Worm (Caenorhabditis elegans) whole organism, mixed stage, embryonic: ENCODE measurements around the gene sri-34.

Experiments
- M03D4.4 ChIP-seq: sonication (generic microtip); optimal IDR thresholded peaks from 2 replicates; lab custom pipeline; 2017; ENCODE audit warnings: mild to moderate bottlenecking, missing genetic modification characterization, missing compliant biosample characterization
- bed-3 ChIP-seq: fragments of 200-800 bp; sonication (Bioruptor generic); optimal IDR thresholded peaks from 3 replicates; lab custom pipeline; 2018; ENCODE audit warnings: mild to moderate bottlenecking, missing genetic modification characterization, moderate library complexity, missing compliant biosample characterization
- blmp-1 ChIP-seq: fragments of 150-350 bp; optimal IDR thresholded peaks from 2 replicates; lab custom pipeline; 2014; ENCODE audit warnings: missing biosample characterization, missing genetic modification characterization
- ceh-39 ChIP-seq: fragments of 150-350 bp; optimal IDR thresholded peaks from 2 replicates; lab custom pipeline; 2014; ENCODE audit warnings: missing biosample characterization, missing genetic modification characterization
- ceh-43 ChIP-seq: fragments of 200-800 bp; sonication (Bioruptor generic); optimal IDR thresholded peaks from 2 replicates; lab custom pipeline; 2018; ENCODE audit warnings: mild to moderate bottlenecking, missing genetic modification characterization, moderate library complexity, missing compliant biosample characterization
- ceh-83 ChIP-seq: fragments of 200-800 bp; sonication (Bioruptor generic); optimal IDR thresholded peaks from 2 replicates; lab custom pipeline; 2018; ENCODE audit warnings: mild to moderate bottlenecking, missing genetic modification characterization, missing compliant biosample characterization
- ces-1 ChIP-seq: fragments of 150-350 bp; optimal IDR thresholded peaks from 2 replicates; lab custom pipeline; 2014; ENCODE audit warnings: missing biosample characterization, missing genetic modification reagents, missing genetic modification characterization
- cnd-1 ChIP-seq: fragments of 200-800 bp; sonication (Bioruptor generic); optimal IDR thresholded peaks from 2 replicates; lab custom pipeline; 2018; ENCODE audit warnings: mild to moderate bottlenecking, missing genetic modification characterization, missing compliant biosample characterization
- drap-1 ChIP-seq: fragments of 200-800 bp; sonication (Bioruptor generic); optimal IDR thresholded peaks from 3 replicates; lab custom pipeline; 2018; ENCODE audit warnings: mild to moderate bottlenecking, missing genetic modification characterization, missing compliant biosample characterization
- elt-1 ChIP-seq: sonication (generic microtip); optimal IDR thresholded peaks from 2 replicates; lab custom pipeline; 2017; ENCODE audit warnings: missing genetic modification characterization, mild to moderate bottlenecking, missing compliant biosample characterization, antibody characterized with exemption, moderate library complexity, borderline replicate concordance; ENCODE audit not compliant: insufficient read depth
- elt-3 ChIP-seq: fragments of 150-350 bp; optimal IDR thresholded peaks from 2 replicates; lab custom pipeline; 2014; ENCODE audit warnings: missing biosample characterization, missing genetic modification characterization
- flh-1 ChIP-seq: fragments of 200-800 bp; sonication (Bioruptor generic); optimal IDR thresholded peaks from 2 replicates; lab custom pipeline; 2018; ENCODE audit warnings: mild to moderate bottlenecking, missing genetic modification characterization, moderate library complexity, missing compliant biosample characterization
- ham-2 ChIP-seq: fragments of 200-800 bp; sonication (Bioruptor generic); optimal IDR thresholded peaks from 2 replicates; lab custom pipeline; 2018; ENCODE audit warnings: mild to moderate bottlenecking, missing genetic modification characterization, missing compliant biosample characterization
- hlh-1 ChIP-seq: fragments of 150-350 bp; optimal IDR thresholded peaks from 2 replicates; lab custom pipeline; 2014; ENCODE audit warnings: missing biosample characterization, missing genetic modification reagents, missing genetic modification characterization
- lin-13 ChIP-seq: fragments of 150-350 bp; optimal IDR thresholded peaks from 2 replicates; lab custom pipeline; 2014; ENCODE audit warnings: missing biosample characterization, missing genetic modification characterization
- lin-32 ChIP-seq: fragments of 200-800 bp; sonication (Bioruptor generic); optimal IDR thresholded peaks from 2 replicates; lab custom pipeline; 2018; ENCODE audit warnings: mild to moderate bottlenecking, missing genetic modification characterization, missing compliant biosample characterization
- lsy-2 ChIP-seq: fragments of 150-350 bp; optimal IDR thresholded peaks from 2 replicates; lab custom pipeline; 2014; ENCODE audit warnings: missing biosample characterization, missing genetic modification characterization
- mab-5 ChIP-seq: fragments of 150-350 bp; optimal IDR thresholded peaks from 2 replicates; lab custom pipeline; 2014; ENCODE audit warnings: missing biosample characterization, missing genetic modification characterization
- mep-1 ChIP-seq: fragments of 150-350 bp; optimal IDR thresholded peaks from 2 replicates; lab custom pipeline; 2017; ENCODE audit warnings: missing biosample characterization, missing genetic modification reagents, missing genetic modification characterization, inconsistent platforms
- mls-2 ChIP-seq: sonication (generic microtip); optimal IDR thresholded peaks from 2 replicates; lab custom pipeline; 2016; ENCODE audit warnings: mild to moderate bottlenecking, missing genetic modification characterization, moderate library complexity, missing compliant biosample characterization
- nhr-12 ChIP-seq: fragments of 150-350 bp; optimal IDR thresholded peaks from 2 replicates; lab custom pipeline; 2014; ENCODE audit warnings: missing biosample characterization, missing genetic modification characterization
- nhr-2 ChIP-seq: fragments of 150-350 bp; optimal IDR thresholded peaks from 2 replicates; lab custom pipeline; 2014; ENCODE audit warnings: missing biosample characterization, missing genetic modification characterization
- nhr-28 ChIP-seq: fragments of 150-350 bp; optimal IDR thresholded peaks from 2 replicates; lab custom pipeline; 2014; ENCODE audit warnings: missing biosample characterization, missing genetic modification characterization
- nhr-76 ChIP-seq: sonication (generic microtip); optimal IDR thresholded peaks from 2 replicates; lab custom pipeline; 2017; ENCODE audit warnings: missing biosample characterization, missing genetic modification characterization
- pha-4 ChIP-seq: fragments of 150-350 bp; optimal IDR thresholded peaks from 2 replicates; lab custom pipeline; 2018; ENCODE audit warnings: missing biosample characterization, missing genetic modification reagents, missing genetic modification characterization
- sem-2 ChIP-seq: fragments of 200-800 bp; sonication (Bioruptor generic); optimal IDR thresholded peaks from 2 replicates; lab custom pipeline; 2018; ENCODE audit warnings: mild to moderate bottlenecking, missing genetic modification characterization, missing compliant biosample characterization
- snpc-4 ChIP-seq: fragments of 150-350 bp; optimal IDR thresholded peaks from 2 replicates; lab custom pipeline; 2014; ENCODE audit warnings: missing biosample characterization, missing genetic modification characterization
- tbx-8 ChIP-seq: fragments of 200-800 bp; sonication (Bioruptor generic); optimal IDR thresholded peaks from 2 replicates; lab custom pipeline; 2018; ENCODE audit warnings: mild to moderate bottlenecking, missing genetic modification characterization, moderate library complexity, missing compliant biosample characterization
- unc-120 ChIP-seq: sonication (generic microtip); optimal IDR thresholded peaks from 2 replicates; lab custom pipeline; 2017; ENCODE audit warnings: missing genetic modification characterization, missing compliant biosample characterization; ENCODE audit not compliant: poor library complexity, severe bottlenecking
- unc-39 ChIP-seq: fragments of 150-350 bp; optimal IDR thresholded peaks from 2 replicates; lab custom pipeline; 2014; ENCODE audit warnings: missing biosample characterization, missing genetic modification characterization
- unc-62 ChIP-seq: fragments of 150-350 bp; optimal IDR thresholded peaks from 2 replicates; lab custom pipeline; 2014; ENCODE audit warnings: missing biosample characterization, missing genetic modification reagents, missing genetic modification characterization
- ztf-11 ChIP-seq: fragments of 150-350 bp; optimal IDR thresholded peaks from 2 replicates; lab custom pipeline; 2014; ENCODE audit warnings: missing biosample characterization, missing genetic modification characterization

The sri-34 gene

DNA sequence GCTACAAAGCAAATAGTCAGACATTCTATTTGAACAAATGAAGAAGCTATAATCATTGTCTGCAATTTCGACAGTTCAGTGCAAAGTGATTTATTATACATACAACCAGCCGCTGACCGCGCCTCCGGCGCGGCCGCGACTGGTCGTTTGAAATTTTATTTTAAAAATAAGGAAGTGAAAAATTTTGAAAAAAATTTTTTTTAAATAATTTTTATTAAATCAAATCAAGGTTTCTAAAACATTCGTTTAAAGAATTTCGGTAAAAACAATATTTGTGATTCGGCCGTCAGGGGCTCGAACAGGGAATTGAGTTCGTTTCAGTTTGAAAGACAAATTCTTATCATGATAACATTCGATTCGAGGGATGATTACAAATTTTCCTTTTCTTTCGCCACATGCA lies 13.3 kb upstream of the sri-34 start, which contains the start of gene Y27F2A.10:
TSS of gene Y27F2A.10 (minus strand) at position 101 of the 400 bp plus-strand sequence.
- no peak for TF ChIP-seq mab-5 (tag; lab: Kevin White, UChicago)
- no peak for TF ChIP-seq blmp-1
- TF ChIP-seq M03D4.4 (tag; lab: Kevin White, UChicago): no peak
- TF ChIP-seq lsy-2: no peak
- TF ChIP-seq unc-62 (GFP tag; lab: Kevin White, UChicago): no peak
- no peak for TF ChIP-seq elt-3 (tag; lab: Kevin White, UChicago)
- no peak for TF ChIP-seq drap-1 (GFP tag; lab: Kevin White, UChicago)
- no peak for TF ChIP-seq ceh-43 (GFP tag; lab: Kevin White, UChicago)
- no peak for TF ChIP-seq snpc-4 (tag; lab: Kevin White, UChicago)
- TF ChIP-seq flh-1 (GFP tag; lab: Kevin White, UChicago): no peak

DNA sequence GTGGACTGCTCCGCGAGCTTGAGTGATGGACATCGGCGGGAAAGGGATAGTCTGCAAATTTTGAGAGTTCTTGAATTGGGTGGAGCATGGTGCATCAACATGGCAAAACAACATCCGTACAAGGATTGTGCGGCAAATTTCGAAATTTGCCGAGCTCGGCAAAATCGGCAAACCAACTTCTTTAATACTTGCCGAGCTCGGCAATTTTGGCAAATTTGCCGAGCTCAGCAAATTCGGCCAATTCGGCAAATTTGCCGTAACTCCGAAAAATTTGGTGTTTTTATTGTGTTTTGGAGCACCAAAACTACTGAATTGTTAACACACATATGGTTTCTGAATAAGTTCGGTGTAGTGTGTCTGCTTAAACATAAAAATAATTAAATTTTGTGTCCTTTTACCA lies 11.2 kb upstream of the sri-34 start, which contains the start of gene fbxc-55:
TSS of gene fbxc-55 (minus strand) at position 101 of the 400 bp plus-strand sequence.
- TF ChIP-seq nhr-28 (no peak), ces-1 (GFP tag; lab: Kevin White, UChicago) (no peak), ztf-11 (tag; lab: Kevin White, UChicago) (no peak), nhr-76 (tag; lab: Kevin White, UChicago) (no peak), snpc-4 (tag; lab: Kevin White, UChicago) (no peak), pha-4 (tag; lab: Kevin White, UChicago) (no peak), nhr-2 (tag; lab: Kevin White, UChicago) (no peak), ham-2 (GFP tag; lab: Kevin White, UChicago) (no peak), elt-1 (tag; lab: Kevin White, UChicago) (no peak), lin-32 (GFP tag; lab: Kevin White, UChicago) (no peak), elt-3 (tag; lab: Kevin White, UChicago) (no peak)

DNA sequence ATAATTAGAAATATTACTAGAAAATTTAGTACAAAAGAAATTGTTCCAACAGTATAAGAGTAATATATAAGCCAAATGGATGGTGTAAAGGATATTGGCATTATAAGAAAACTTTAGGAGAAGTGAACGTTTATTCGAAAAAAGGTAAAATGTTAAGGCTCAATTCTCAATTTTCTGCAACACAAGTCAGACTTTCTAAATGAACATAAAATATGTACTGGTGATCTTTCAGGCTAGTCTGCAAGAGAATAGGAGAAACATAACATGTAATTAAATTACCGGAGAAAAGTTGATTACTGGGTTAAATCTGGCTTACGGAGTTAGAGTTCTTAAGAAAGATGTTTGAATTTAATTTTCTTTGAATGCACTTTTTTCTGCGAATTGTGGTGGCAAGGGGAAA lies 2.1 kb downstream of the sri-34 start, which contains the start of gene sri-33:
TSS of gene sri-33 (minus strand) at position 101 of the 400 bp plus-strand sequence.
- TF ChIP-seq elt-1 (tag; lab: Kevin White, UChicago) (no peak), pha-4 (tag; lab: Kevin White, UChicago) (no peak), unc-39 (tag; lab: Kevin White, UChicago) (no peak), ces-1 (GFP tag; lab: Kevin White, UChicago) (no peak), lin-13 (tag; lab: Kevin White, UChicago) (no peak), lin-32 (GFP tag; lab: Kevin White, UChicago) (no peak), unc-120 (no peak), nhr-76 (tag; lab: Kevin White, UChicago) (no peak), flh-1 (GFP tag; lab: Kevin White, UChicago) (no peak), nhr-12 (tag; lab: Kevin White, UChicago) (no peak), blmp-1 (no peak), ceh-83 (no peak), ham-2 (GFP tag; lab: Kevin White, UChicago) (no peak), nhr-28 (no peak), nhr-2 (tag; lab: Kevin White, UChicago) (no peak), cnd-1 (tag; lab: Kevin White, UChicago) (no peak)
- TF ChIP-seq, all 35 proteins: peak for 0

DNA sequence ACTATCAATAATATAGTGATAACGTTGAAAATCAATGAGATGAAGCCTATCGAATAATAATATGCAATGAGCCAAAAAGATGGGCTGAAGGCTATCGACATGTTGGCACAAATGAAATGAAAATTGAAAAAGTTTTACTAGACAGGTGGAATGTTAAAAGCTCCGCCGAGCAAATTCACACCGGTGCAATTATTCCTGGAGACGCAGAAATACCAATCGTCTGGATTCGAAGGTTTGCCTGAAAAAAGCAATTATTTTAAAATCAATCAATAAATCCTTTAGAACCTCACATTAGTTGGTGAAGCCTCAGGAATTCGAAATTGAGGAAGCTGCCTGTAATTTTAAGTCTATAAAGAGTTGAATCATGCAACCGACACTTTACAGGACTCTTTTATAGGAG lies 4.5 kb downstream of the sri-34 start, which contains the start of gene sri-32:
TSS of gene sri-32 (minus strand) at position 101 of the 400 bp plus-strand sequence.
- TF ChIP-seq nhr-28 (no peak), sem-2 (no peak), mls-2 (tag; lab: Kevin White, UChicago) (no peak), blmp-1 (no peak), hlh-1 (tag; lab: Kevin White, UChicago) (no peak)

DNA sequence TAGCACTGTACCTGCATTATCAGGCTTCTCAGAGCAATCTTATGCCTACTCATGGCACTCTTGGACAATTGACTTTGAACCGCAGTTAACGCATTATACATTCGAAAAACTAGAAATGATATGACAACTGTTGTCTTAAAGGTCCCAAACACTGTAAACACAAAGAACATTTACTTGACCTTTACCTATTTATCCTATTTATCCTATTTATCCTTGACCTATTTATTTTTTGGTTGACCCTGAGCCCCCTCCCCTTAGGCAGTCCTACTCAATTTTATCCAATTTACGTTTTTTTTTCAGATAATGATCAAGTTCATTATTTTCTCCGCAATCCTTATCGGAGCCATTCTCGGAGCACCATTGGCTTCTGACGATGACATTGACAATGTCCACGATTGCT lies 7.3 kb downstream of the sri-34 start, which contains the start of the genes T10D4.14 and T10D4.19:
TSS of gene T10D4.14 (minus strand) at position 101 of the 400 bp plus-strand sequence.
TSS of gene T10D4.19 (plus strand) at position 304 of the 400 bp plus-strand sequence.
- TF ChIP-seq drap-1 (GFP tag; lab: Kevin White, UChicago) (no peak), ces-1 (GFP tag; lab: Kevin White, UChicago) (no peak), ceh-39 (tag; lab: Kevin White, UChicago) (no peak), bed-3 (no peak), mep-1 (tag; lab: Kevin White, UChicago) (no peak), unc-39 (tag; lab: Kevin White, UChicago) (no peak), unc-62 (GFP tag; lab: Kevin White, UChicago) (no peak), tbx-8 (GFP tag; lab: Kevin White, UChicago) (no peak), flh-1 (GFP tag; lab: Kevin White, UChicago) (no peak)
